Worm (Caenorhabditis elegans) whole organism, early embryonic: ENCODE data around the gene Y57A10A.5.

Experiments used
- aly-1 ChIP-seq: sonication (generic microtip); optimal IDR thresholded peaks from 2 replicates; lab custom pipeline; 2016; ENCODE audit warnings: missing genetic modification characterization, missing compliant biosample characterization
- ama-1 ChIP-seq: fragments of 150-350 bp; optimal IDR thresholded peaks from 2 replicates; lab custom pipeline; 2014
- ceh-13 ChIP-seq: fragments of 200-800 bp; sonication (Bioruptor generic); optimal IDR thresholded peaks from 2 replicates; lab custom pipeline; 2018; ENCODE audit warnings: mild to moderate bottlenecking, missing genetic modification characterization, missing compliant biosample characterization

ce11 chrII:12130868-12131267 is 23.4 kb upstream of the Y57A10A.5 start, which contains the start of gene set-24:
- TF ChIP-seq ama-1 (lab: Kevin White, UChicago) (no peak), aly-1 (tag; lab: Kevin White, UChicago) (no peak), ceh-13 (no peak)
